Worm (Caenorhabditis elegans) whole organism, mixed stage, embryonic: Measurements from ENCODE around the gene F11A5.18.

ENCODE experiments used
- elt-3 ChIP-seq: fragments of 150-350 bp; optimal IDR thresholded peaks from 2 replicates; lab custom pipeline; 2014; ENCODE audit warnings: missing biosample characterization, missing genetic modification characterization
- lin-13 ChIP-seq: fragments of 150-350 bp; optimal IDR thresholded peaks from 2 replicates; lab custom pipeline; 2014; ENCODE audit warnings: missing biosample characterization, missing genetic modification characterization
- nhr-12 ChIP-seq: fragments of 150-350 bp; optimal IDR thresholded peaks from 2 replicates; lab custom pipeline; 2014; ENCODE audit warnings: missing biosample characterization, missing genetic modification characterization
- nhr-76 ChIP-seq: sonication (generic microtip); optimal IDR thresholded peaks from 2 replicates; lab custom pipeline; 2017; ENCODE audit warnings: missing biosample characterization, missing genetic modification characterization
- pha-4 ChIP-seq: fragments of 150-350 bp; optimal IDR thresholded peaks from 2 replicates; lab custom pipeline; 2018; ENCODE audit warnings: missing biosample characterization, missing genetic modification reagents, missing genetic modification characterization
- snpc-4 ChIP-seq: fragments of 150-350 bp; optimal IDR thresholded peaks from 2 replicates; lab custom pipeline; 2014; ENCODE audit warnings: missing biosample characterization, missing genetic modification characterization

ce11 chrV:16159594-16159993, 43.1 kb upstream of the F11A5.18 start, which contains the start of gene F10A3.17:
- TF ChIP-seq lin-13 (tag; lab: Kevin White, UChicago) (no peak), nhr-12 (tag; lab: Kevin White, UChicago) (no peak), pha-4 (no peak), elt-3 (no peak), snpc-4 (tag; lab: Kevin White, UChicago) (no peak), nhr-76 (tag; lab: Kevin White, UChicago) (no peak)
